Fruit fly (Drosophila melanogaster) whole organism, embryonic: Measurements from ENCODE around the gene ohgt.

Experiments
- Bgb ChIP-seq: fragments of 200-800 bp; sonication (Bioruptor generic); IDR thresholded peaks from 2 replicates; pipeline ENCODE4 v1.3.6; 2022; ENCODE audit warnings: missing biosample characterization, missing genetic modification characterization; ENCODE audit not compliant: partially characterized antibody
- CG10147 ChIP-seq: fragments of 200-800 bp; sonication (Bioruptor generic); optimal IDR thresholded peaks from 2 replicates; lab custom pipeline; 2019; ENCODE audit warnings: missing biosample characterization, mild to moderate bottlenecking, missing genetic modification characterization, moderate library complexity
- CG10431 ChIP-seq: fragments of 200-800 bp; sonication (Bioruptor generic); optimal IDR thresholded peaks from 3 replicates; lab custom pipeline; 2018; ENCODE audit warnings: missing biosample characterization, mild to moderate bottlenecking, missing genetic modification characterization
- CG10979 ChIP-seq: fragments of 200-800 bp; sonication (Bioruptor generic); optimal IDR thresholded peaks from 2 replicates; lab custom pipeline; 2018; ENCODE audit warnings: missing biosample characterization, mild to moderate bottlenecking, missing genetic modification characterization, moderate library complexity
- CG11093 ChIP-seq: fragments of 200-800 bp; sonication (Bioruptor generic); IDR thresholded peaks from 3 replicates; pipeline ENCODE4 v1.3.6; 2022; ENCODE audit warnings: missing biosample characterization, missing genetic modification characterization
- CG11456 ChIP-seq: fragments of 200-800 bp; sonication (Bioruptor generic); IDR thresholded peaks from 3 replicates; pipeline ENCODE4 v1.3.6; 2022; ENCODE audit warnings: missing biosample characterization, missing genetic modification characterization
- CG12155 ChIP-seq: fragments of 200-800 bp; sonication (Bioruptor generic); optimal IDR thresholded peaks from 3 replicates; lab custom pipeline; 2016; ENCODE audit warnings: missing biosample characterization, missing genetic modification characterization
- CG12219 ChIP-seq: fragments of 200-800 bp; sonication (Bioruptor generic); optimal IDR thresholded peaks from 3 replicates; lab custom pipeline; 2018; ENCODE audit warnings: missing biosample characterization, mild to moderate bottlenecking, missing genetic modification characterization
- CG12236 ChIP-seq: fragments of 200-800 bp; sonication (Bioruptor generic); optimal IDR thresholded peaks from 2 replicates; lab custom pipeline; 2016; ENCODE audit warnings: missing biosample characterization, missing genetic modification characterization
- CG1233 ChIP-seq: fragments of 200-800 bp; sonication (Bioruptor generic); optimal IDR thresholded peaks from 4 replicates; lab custom pipeline; 2018; ENCODE audit warnings: missing biosample characterization, mild to moderate bottlenecking, missing genetic modification characterization
- CG16813 ChIP-seq: fragments of 200-800 bp; sonication (Bioruptor generic); IDR thresholded peaks from 3 replicates; pipeline ENCODE4 v1.3.6; 2022; ENCODE audit warnings: missing biosample characterization, missing genetic modification characterization; ENCODE audit not compliant: partially characterized antibody
- CG30403 ChIP-seq: fragments of 200-800 bp; sonication (Bioruptor generic); optimal IDR thresholded peaks from 3 replicates; lab custom pipeline; 2016; ENCODE audit warnings: missing biosample characterization, missing genetic modification characterization
- CG30431 ChIP-seq: fragments of 200-800 bp; sonication (Bioruptor generic); optimal IDR thresholded peaks from 2 replicates; lab custom pipeline; 2017; ENCODE audit warnings: missing biosample characterization, missing genetic modification characterization
- CG31388 ChIP-seq: fragments of 200-800 bp; sonication (Bioruptor generic); optimal IDR thresholded peaks from 2 replicates; lab custom pipeline; 2016; ENCODE audit warnings: missing biosample characterization, missing genetic modification characterization
- CG8281 ChIP-seq: fragments of 200-800 bp; sonication (Bioruptor generic); optimal IDR thresholded peaks from 2 replicates; lab custom pipeline; 2018; ENCODE audit warnings: missing biosample characterization, mild to moderate bottlenecking, missing genetic modification characterization, moderate library complexity
- CG8924 ChIP-seq: fragments of 200-800 bp; optimal IDR thresholded peaks from 3 replicates; lab custom pipeline; 2019; ENCODE audit warnings: missing biosample characterization, mild to moderate bottlenecking, missing genetic modification characterization, moderate library complexity
- CG9797 ChIP-seq: fragments of 200-800 bp; sonication (Bioruptor generic); optimal IDR thresholded peaks from 3 replicates; lab custom pipeline; 2018; ENCODE audit warnings: missing biosample characterization, mild to moderate bottlenecking, missing genetic modification characterization
- CG9876 ChIP-seq: fragments of 200-800 bp; sonication (Bioruptor generic); optimal IDR thresholded peaks from 2 replicates; lab custom pipeline; 2016; ENCODE audit warnings: missing biosample characterization, missing genetic modification characterization
- CG9932 ChIP-seq: fragments of 200-800 bp; sonication (Bioruptor generic); IDR thresholded peaks from 2 replicates; pipeline ENCODE4 v1.3.6; 2022; ENCODE audit warnings: missing biosample characterization, missing genetic modification characterization
- CHES-1-like ChIP-seq: fragments of 200-800 bp; sonication (Bioruptor generic); optimal IDR thresholded peaks from 2 replicates; lab custom pipeline; 2016; ENCODE audit warnings: missing biosample characterization, missing genetic modification characterization
- D19B ChIP-seq: fragments of 200-800 bp; sonication (Bioruptor generic); optimal IDR thresholded peaks from 2 replicates; lab custom pipeline; 2017; ENCODE audit warnings: missing biosample characterization, mild to moderate bottlenecking, missing genetic modification characterization
- Ets65A ChIP-seq: fragments of 200-800 bp; sonication (Bioruptor generic); peaks from one replicate; lab custom pipeline; 2016; ENCODE audit warnings: missing biosample characterization, missing genetic modification characterization
- GATAe ChIP-seq: fragments of 200-800 bp; sonication (Bioruptor generic); conservative IDR thresholded peaks from 2 replicates; pipeline ENCODE4 v1.3.6; 2022; ENCODE audit warnings: missing biosample characterization, missing genetic modification characterization
- Hmx ChIP-seq: fragments of 200-800 bp; sonication (Bioruptor generic); optimal IDR thresholded peaks from 2 replicates; lab custom pipeline; 2016; ENCODE audit warnings: missing biosample characterization, missing genetic modification characterization
- MBD-R2 ChIP-seq: fragments of 200-800 bp; sonication (Bioruptor generic); IDR thresholded peaks from 2 replicates; pipeline ENCODE4 v1.3.6; 2022; ENCODE audit warnings: missing biosample characterization, missing genetic modification characterization
- Oaz ChIP-seq: fragments of 200-800 bp; sonication (Bioruptor generic); IDR thresholded peaks from 2 replicates; pipeline ENCODE4 v1.3.6; 2022; ENCODE audit warnings: missing biosample characterization, missing genetic modification characterization
- Rx ChIP-seq: fragments of 200-800 bp; sonication (Bioruptor generic); IDR thresholded peaks from 2 replicates; pipeline ENCODE4 v1.3.6; 2022; ENCODE audit warnings: missing biosample characterization, missing genetic modification characterization
- Scr ChIP-seq: fragments of 200-800 bp; sonication (Bioruptor generic); IDR thresholded peaks from 2 replicates; pipeline ENCODE4 v1.3.6; 2022; ENCODE audit warnings: missing biosample characterization, missing genetic modification characterization; ENCODE audit not compliant: partially characterized antibody
- bbx ChIP-seq: fragments of 200-800 bp; sonication (Bioruptor generic); IDR thresholded peaks from 2 replicates; pipeline ENCODE4 v1.3.6; 2022; ENCODE audit warnings: missing biosample characterization, missing genetic modification characterization; ENCODE audit not compliant: partially characterized antibody
- bigmax ChIP-seq: fragments of 200-800 bp; sonication (Bioruptor generic); optimal IDR thresholded peaks from 2 replicates; lab custom pipeline; 2018; ENCODE audit warnings: missing biosample characterization, mild to moderate bottlenecking, missing genetic modification characterization
- bowl ChIP-seq: fragments of 200-800 bp; sonication (Bioruptor generic); IDR thresholded peaks from 2 replicates; pipeline ENCODE4 v1.3.6; 2022; ENCODE audit warnings: missing biosample characterization, missing genetic modification characterization
- crol ChIP-seq: fragments of 200-800 bp; sonication (Bioruptor generic); IDR thresholded peaks from 2 replicates; pipeline ENCODE4 v1.3.6; 2022; ENCODE audit warnings: missing biosample characterization, missing genetic modification characterization
- dm ChIP-seq: fragments of 200-800 bp; sonication (Bioruptor generic); optimal IDR thresholded peaks from 3 replicates; lab custom pipeline; 2016; ENCODE audit warnings: missing biosample characterization, missing genetic modification characterization
- dysf ChIP-seq: fragments of 200-800 bp; sonication (Bioruptor generic); IDR thresholded peaks from 3 replicates; pipeline ENCODE4 v1.3.6; 2022; ENCODE audit warnings: missing biosample characterization, missing genetic modification characterization
- jumu ChIP-seq: fragments of 200-800 bp; sonication (Bioruptor generic); optimal IDR thresholded peaks from 3 replicates; lab custom pipeline; 2016; ENCODE audit warnings: missing biosample characterization, missing genetic modification characterization
- klu ChIP-seq: fragments of 200-800 bp; sonication (Bioruptor generic); IDR thresholded peaks from 2 replicates; pipeline ENCODE4 v1.3.6; 2022; ENCODE audit warnings: missing biosample characterization, missing genetic modification characterization
- luna ChIP-seq: fragments of 200-800 bp; sonication (Bioruptor generic); optimal IDR thresholded peaks from 2 replicates; lab custom pipeline; 2016; ENCODE audit warnings: missing biosample characterization, missing genetic modification characterization
- org-1 ChIP-seq: fragments of 200-800 bp; sonication (Bioruptor generic); optimal IDR thresholded peaks from 2 replicates; lab custom pipeline; 2017; ENCODE audit warnings: missing biosample characterization, missing genetic modification characterization
- pita ChIP-seq: fragments of 200-800 bp; sonication (Bioruptor generic); optimal IDR thresholded peaks from 2 replicates; lab custom pipeline; 2017; ENCODE audit warnings: missing biosample characterization, mild to moderate bottlenecking, missing genetic modification characterization
- prd ChIP-seq, 3 experiments: fragments of >200 bp in 2 of 3; fragments of 200-800 bp in 1 of 3; sonication (Bioruptor generic) in 1 of 3; optimal IDR thresholded peaks in 2 of 3; IDR thresholded peaks in 1 of 3; 2 replicates in 2 of 3; 3 replicates in 1 of 3; pipeline versions ENCODE4 v1.3.6 to Lab custom; 2017 to 2022; ENCODE audit warnings: missing biosample characterization in 1 of 3, missing genetic modification characterization in 1 of 3
- pum ChIP-seq: fragments of 200-800 bp; sonication (Bioruptor generic); optimal IDR thresholded peaks from 2 replicates; lab custom pipeline; 2016; ENCODE audit warnings: missing biosample characterization, missing genetic modification characterization
- pzg ChIP-seq: fragments of 200-800 bp; sonication (Bioruptor generic); optimal IDR thresholded peaks from 3 replicates; lab custom pipeline; 2018; ENCODE audit warnings: missing biosample characterization, mild to moderate bottlenecking, missing genetic modification characterization, moderate library complexity
- repo ChIP-seq: fragments of 200-800 bp; sonication (Bioruptor generic); optimal IDR thresholded peaks from 2 replicates; lab custom pipeline; 2016; ENCODE audit warnings: missing biosample characterization, missing genetic modification characterization
- slbo ChIP-seq: fragments of 200-800 bp; sonication (Bioruptor generic); IDR thresholded peaks from 2 replicates; pipeline ENCODE4 v1.3.6; 2022; ENCODE audit warnings: missing biosample characterization, missing genetic modification characterization
- sna ChIP-seq: fragments of 200-800 bp; sonication (Bioruptor generic); IDR thresholded peaks from 2 replicates; pipeline ENCODE4 v1.3.6; 2022; ENCODE audit warnings: missing biosample characterization, missing genetic modification characterization; ENCODE audit not compliant: partially characterized antibody
- tgo ChIP-seq: fragments of 200-800 bp; sonication (Bioruptor generic); IDR thresholded peaks from 3 replicates; pipeline ENCODE4 v1.3.6; 2022; ENCODE audit warnings: missing biosample characterization, missing genetic modification characterization
- ttk ChIP-seq: fragments of 200-800 bp; sonication (Bioruptor generic); IDR thresholded peaks from 2 replicates; pipeline ENCODE4 v2.1.2; 2022; ENCODE audit warnings: missing biosample characterization, missing genetic modification characterization
- vnd ChIP-seq: fragments of 200-800 bp; sonication (Bioruptor generic); IDR thresholded peaks from 3 replicates; pipeline ENCODE4 v1.3.6; 2022; ENCODE audit warnings: missing biosample characterization, missing genetic modification characterization; ENCODE audit not compliant: partially characterized antibody
- zen ChIP-seq: fragments of 200-800 bp; sonication (Bioruptor generic); optimal IDR thresholded peaks from 3 replicates; lab custom pipeline; 2018; ENCODE audit warnings: missing biosample characterization, mild to moderate bottlenecking, missing genetic modification characterization, moderate library complexity

The ohgt gene

DNA sequence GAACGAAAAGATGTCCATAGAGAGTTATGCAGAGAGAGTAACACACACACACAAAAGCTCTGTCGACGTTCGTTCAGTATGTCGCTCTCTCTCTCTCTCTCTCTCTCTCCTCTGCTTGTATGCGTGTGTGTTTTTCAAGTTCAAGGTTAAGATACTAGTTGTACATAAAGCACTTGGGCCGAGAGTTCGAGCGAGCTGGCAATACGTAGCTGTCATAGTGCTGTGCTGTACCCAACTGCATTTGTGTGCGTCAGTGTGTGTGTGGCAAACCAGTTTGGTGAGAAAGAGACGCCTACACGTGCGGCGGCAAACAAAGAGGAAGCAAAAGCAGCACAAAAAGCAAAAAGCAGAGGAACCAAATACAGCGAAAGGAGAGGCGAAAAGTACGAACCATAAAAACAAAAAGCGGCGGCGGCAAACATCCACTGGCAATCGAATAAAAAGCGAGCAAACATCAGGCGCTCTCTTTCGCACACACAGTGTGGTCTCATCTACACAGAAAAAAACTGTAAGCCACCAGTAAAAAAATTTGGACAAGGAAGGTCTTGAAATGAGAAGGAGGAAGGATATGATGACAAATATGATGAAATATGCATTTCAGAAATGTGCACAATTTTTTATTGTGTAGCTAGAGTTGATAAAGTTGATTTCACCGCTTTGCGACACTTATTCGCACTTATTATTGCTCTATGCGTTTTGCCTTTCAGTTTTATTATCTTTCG lies 38.4 kb downstream of the ohgt start (continued):
- no peak for TF ChIP-seq prd (optimal IDR thresholded peaks at IDR 0.05; lab: Kevin White, UChicago)
- peak; percentile 82 for TF ChIP-seq prd (GFP tag; IDR thresholded peaks at IDR 0.05; lab: Robert Waterston, UW)
- no peak for TF ChIP-seq vnd (GFP tag; lab: Robert Waterston, UW)
- TF ChIP-seq D19B = peak; percentile 39
- TF ChIP-seq bbx (GFP tag; lab: Robert Waterston, UW) = no peak
- TF ChIP-seq tgo (GFP tag; lab: Robert Waterston, UW) = peak; percentile 74
- TF ChIP-seq pzg (GFP tag; lab: Kevin White, UChicago) = no peak
- TF ChIP-seq CG12236 = peak; percentile 23
- peak; percentile 29 for TF ChIP-seq CG1233 (GFP tag; lab: Kevin White, UChicago)
- 0 out of 2 replicates have a peak, but pooled peaks have one; percentile 8 for TF ChIP-seq GATAe (GFP tag; lab: Robert Waterston, UW)
- peak; percentile 49 for TF ChIP-seq repo (GFP tag; lab: Kevin White, UChicago)
- peak; percentile 46; the same call in 1 of the 2 replicates for TF ChIP-seq Oaz (GFP tag; lab: Robert Waterston, UW)
- TF ChIP-seq CG11093 (GFP tag; lab: Robert Waterston, UW) = no peak; the same call in 2 of the 3 replicates
- TF ChIP-seq luna (GFP tag; lab: Kevin White, UChicago) = peak; percentile 35
- no peak for TF ChIP-seq CG9797 (GFP tag; lab: Kevin White, UChicago)
- peak; percentile 17 for TF ChIP-seq CG12219
- TF ChIP-seq CHES-1-like = peak; percentile 67
- TF ChIP-seq slbo (GFP tag; lab: Robert Waterston, UW) = peak; percentile 88
- peak; percentile 96 for TF ChIP-seq Ets65A
- peak; percentile 68 for TF ChIP-seq jumu (GFP tag; lab: Kevin White, UChicago)
- 0 out of 2 replicates have a peak, but pooled peaks have one; percentile 28 for TF ChIP-seq sna (GFP tag; lab: Robert Waterston, UW)
- TF ChIP-seq bowl (GFP tag; lab: Robert Waterston, UW) = no peak
- peak; percentile 80 for TF ChIP-seq dysf (GFP tag; lab: Robert Waterston, UW)
- 0 out of 2 replicates have a peak, but pooled peaks have one; percentile 13 for TF ChIP-seq Bgb (GFP tag; lab: Robert Waterston, UW)
- TF ChIP-seq crol (GFP tag; lab: Robert Waterston, UW) = no peak
- peak; percentile 62 for TF ChIP-seq ttk
- TF ChIP-seq CG12155 = peak; percentile 61
- no peak for TF ChIP-seq CG31388
- peak; percentile 48 for TF ChIP-seq CG10979
- TF ChIP-seq CG10431 (GFP tag; lab: Kevin White, UChicago) = no peak
- TF ChIP-seq CG9932 = peak; percentile 67
- TF ChIP-seq CG11456 = peak; percentile 78
- peak; percentile 45; the same call in 1 of the 2 replicates for TF ChIP-seq MBD-R2 (GFP tag; lab: Robert Waterston, UW)
- TF ChIP-seq CG9876 (GFP tag; lab: Kevin White, UChicago) = peak; percentile 65
- TF ChIP-seq CG30431 = peak; percentile 46
- peak; percentile 32 for TF ChIP-seq dm (GFP tag; lab: Kevin White, UChicago)
- no peak for TF ChIP-seq pita (GFP tag; lab: Kevin White, UChicago)
- peak; percentile 64 for TF ChIP-seq org-1 (GFP tag; lab: Kevin White, UChicago)
- no peak for TF ChIP-seq CG16813 (GFP tag; lab: Robert Waterston, UW)
- TF ChIP-seq Hmx (GFP tag; lab: Kevin White, UChicago) = no peak
- no peak for TF ChIP-seq CG8281 (tag; lab: Kevin White, UChicago)
- peak; percentile 12 for TF ChIP-seq CG10147 (GFP tag; lab: Kevin White, UChicago)
- peak; percentile 54 for TF ChIP-seq Rx (GFP tag; lab: Robert Waterston, UW)
- TF ChIP-seq CG30403 (GFP tag; lab: Kevin White, UChicago) = peak; percentile 72
- TF ChIP-seq bigmax (GFP tag; lab: Kevin White, UChicago) = no peak
- TF ChIP-seq pum (GFP tag; lab: Kevin White, UChicago) = peak; percentile 41
- peak; percentile 35 for TF ChIP-seq CG8924 (tag; lab: Kevin White, UChicago)
- no peak for TF ChIP-seq Scr (GFP tag; lab: Robert Waterston, UW)
- peak; percentile 60 for TF ChIP-seq klu (GFP tag; lab: Robert Waterston, UW)
- no peak for TF ChIP-seq zen (tag; lab: Kevin White, UChicago)
